Worm (Caenorhabditis elegans): ENCODE measurements around the gene acly-1.

DNA sequence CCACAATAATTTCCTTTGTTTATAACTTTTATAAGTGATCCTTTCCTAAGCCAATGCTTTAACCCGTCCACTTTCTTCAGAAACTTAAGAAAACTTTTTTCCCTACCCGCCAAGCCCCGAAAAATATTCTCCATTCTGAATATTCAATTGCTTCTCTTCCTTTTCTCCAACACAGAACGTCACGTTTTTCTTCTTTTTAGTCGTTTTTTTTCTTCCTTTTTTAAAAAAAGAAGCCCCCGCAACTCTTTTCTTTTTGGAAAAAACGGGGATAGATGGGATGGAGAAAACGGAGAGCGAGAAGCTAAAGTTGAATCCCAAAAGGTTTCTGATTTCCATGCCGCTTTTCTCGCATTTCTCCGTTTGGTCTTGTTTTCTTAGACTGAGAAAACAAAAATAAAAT lies 773 bp upstream of the acly-1 start:
- TF ChIP-seq madf-5 (GFP tag; IDR thresholded peaks at IDR 0.05): no peak
- no peak for TF ChIP-seq R02D3.7 (tag; optimal IDR thresholded peaks at IDR 0.05)
- no peak for TF ChIP-seq lin-15B (tag; optimal IDR thresholded peaks at IDR 0.05)
- TF ChIP-seq fkh-10 (GFP tag; optimal IDR thresholded peaks at IDR 0.05): no peak
- TF ChIP-seq ZK546.5 (tag; optimal IDR thresholded peaks at IDR 0.05): no peak
- TF ChIP-seq unc-62 (GFP tag; optimal IDR thresholded peaks at IDR 0.05 in 1 of 2): no peak
- TF ChIP-seq unc-62 (tag; optimal IDR thresholded peaks at IDR 0.05): no peak

Measured in whole organism, L4 larva.